Worm (Caenorhabditis elegans): Measurements from ENCODE around the gene klf-1.

DNA sequence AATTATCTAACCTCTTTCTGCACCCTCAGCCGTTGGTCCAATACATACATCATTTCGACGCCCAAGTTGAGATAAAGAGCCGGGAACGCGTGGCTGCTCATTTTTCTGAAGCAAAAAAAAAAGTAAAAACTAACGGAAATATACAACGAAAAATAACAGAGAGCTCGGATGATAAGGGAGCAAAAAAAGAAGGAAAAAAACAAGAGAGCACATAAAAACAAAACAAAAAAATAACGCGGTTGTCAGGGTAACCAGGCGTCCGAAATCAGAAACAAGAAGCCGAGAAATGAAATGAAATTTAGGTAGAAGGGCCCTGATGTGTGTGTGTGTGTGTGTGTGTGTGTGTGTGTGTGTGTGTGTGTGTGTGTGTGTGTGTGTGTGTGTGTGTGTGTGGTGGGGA, 50.0 kb downstream of the klf-1 start, which contains the start of gene R10F2.5:
- TF ChIP-seq nhr-237 (tag; optimal IDR thresholded peaks at IDR 0.05) (no peak), elt-1 (tag; optimal IDR thresholded peaks at IDR 0.05; ENCODE audit: borderline replicate concordance, insufficient read depth) (no peak), nhr-28 (tag; optimal IDR thresholded peaks at IDR 0.05) (no peak), elt-3 (tag; optimal IDR thresholded peaks at IDR 0.05) (no peak), unc-62 (GFP tag; optimal IDR thresholded peaks at IDR 0.05) (no peak), blmp-1 (tag; optimal IDR thresholded peaks at IDR 0.05) (no peak), nhr-76 (tag; optimal IDR thresholded peaks at IDR 0.05) (no peak)

Data from whole organism, mixed stage, embryonic.